Worm (Caenorhabditis elegans) whole organism, L3 larva: ENCODE results near the gene Y17D7B.2.

Experiments
- ceh-16 ChIP-seq: sonication (generic microtip); optimal IDR thresholded peaks from 2 replicates; lab custom pipeline; 2017; ENCODE audit warnings: missing biosample characterization, missing genetic modification characterization
- fkh-10 ChIP-seq: sonication (generic microtip); optimal IDR thresholded peaks from 2 replicates; lab custom pipeline; 2017; ENCODE audit warnings: missing biosample characterization, missing genetic modification reagents, missing genetic modification characterization
- nhr-76 ChIP-seq: fragments of 150-350 bp; sonication (generic microtip); optimal IDR thresholded peaks from 5 replicates; lab custom pipeline; 2014; ENCODE audit warnings: missing biosample characterization, missing genetic modification characterization
- pqm-1 ChIP-seq: fragments of 150-350 bp; optimal IDR thresholded peaks from 2 replicates; lab custom pipeline; 2017; ENCODE audit warnings: missing biosample characterization, missing genetic modification characterization, inconsistent platforms
- skn-1 ChIP-seq: fragments of 150-350 bp; optimal IDR thresholded peaks from 2 replicates; lab custom pipeline; 2014; ENCODE audit warnings: missing biosample characterization, missing genetic modification characterization
- snpc-4 ChIP-seq: fragments of 150-350 bp; optimal IDR thresholded peaks from 2 replicates; lab custom pipeline; 2014; ENCODE audit warnings: missing biosample characterization, missing genetic modification characterization

DNA sequence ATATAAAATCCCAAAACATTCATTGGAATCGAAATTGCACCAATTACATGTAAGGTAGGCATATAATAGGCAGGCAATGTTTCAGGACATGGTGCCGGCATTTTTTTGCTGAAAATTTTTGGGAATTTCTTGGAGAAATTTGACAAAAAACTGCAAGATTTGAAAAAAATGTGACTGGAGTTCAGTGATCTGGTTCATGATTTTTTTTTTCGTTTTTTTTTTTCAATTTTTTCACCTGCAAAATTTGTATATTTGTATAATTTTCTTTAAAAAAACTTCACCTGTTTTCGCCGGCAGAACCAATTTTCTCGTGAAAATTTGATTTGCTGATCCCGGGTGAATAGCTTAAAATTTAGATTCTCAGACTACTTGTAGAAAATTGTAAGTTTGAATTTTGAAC is 18.9 kb downstream of the Y17D7B.2 start, which contains the start of gene sri-10:
- TF ChIP-seq nhr-76 (tag; lab: Kevin White, UChicago), result no peak
- no peak for TF ChIP-seq pqm-1 (tag; lab: Kevin White, UChicago)
- TF ChIP-seq skn-1 (tag; lab: Kevin White, UChicago), result no peak
- TF ChIP-seq ceh-16, result no peak
- TF ChIP-seq snpc-4 (tag; lab: Kevin White, UChicago), result no peak
- no peak for TF ChIP-seq fkh-10 (GFP tag; lab: Kevin White, UChicago)
